Fruit fly (Drosophila melanogaster): ENCODE results near the gene CG33771.

The CG33771 gene

DNA sequence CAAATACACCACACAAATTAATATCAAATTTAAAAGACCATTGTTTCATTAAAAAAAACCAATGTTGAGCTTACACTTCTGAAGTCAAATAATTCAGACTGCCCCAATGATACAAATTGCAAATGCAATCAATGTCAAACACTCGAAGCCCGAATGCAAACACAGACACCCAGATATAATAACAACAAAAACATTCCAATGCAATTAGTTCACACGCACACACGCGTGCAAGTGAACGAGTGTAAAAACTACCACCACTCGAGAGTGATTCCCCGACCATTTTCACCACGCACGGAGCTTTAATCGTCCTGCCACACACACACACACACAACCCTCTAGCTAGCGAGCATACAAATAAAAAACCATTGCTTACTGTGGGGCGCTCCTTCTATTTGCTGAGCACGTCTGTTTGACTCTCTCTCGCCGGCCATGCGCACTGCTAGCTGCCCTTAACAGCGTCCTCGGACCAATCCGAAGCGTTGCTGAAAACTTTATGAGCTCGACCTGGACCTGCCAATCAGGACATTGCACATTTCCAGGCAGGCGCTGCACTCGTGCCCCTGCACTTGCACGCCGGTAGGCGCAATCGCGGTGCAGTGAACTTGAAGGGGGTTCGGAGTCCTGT is 6.8 kb upstream of the CG33771 start (continued):
- TF ChIP-seq Lhr (GFP tag; optimal IDR thresholded peaks at IDR 0.05) (no peak), sim (GFP tag; IDR thresholded peaks at IDR 0.05) (no peak), knrl (GFP tag; IDR thresholded peaks at IDR 0.05; ENCODE audit: partially characterized antibody) (no peak), Bteb2 (GFP tag; optimal IDR thresholded peaks at IDR 0.05) (no peak), tll (GFP tag; optimal IDR thresholded peaks at IDR 0.05) (peak in 1 of 2 experiments; percentile 41), Mes4 (GFP tag; optimal IDR thresholded peaks at IDR 0.05) (no peak), CG9609 (GFP tag; optimal IDR thresholded peaks at IDR 0.05) (no peak)

- no peak for TF ChIP-seq CG18619 (GFP tag; optimal IDR thresholded peaks at IDR 0.05)
Measured at dm6 chr3L:22645327-22645726, 3.9 kb upstream of the CG33771 start, which contains the start of gene CG33766. TSS of gene CG33766 (plus strand) at chr3L:22645627.

- TF ChIP-seq tna (GFP tag; IDR thresholded peaks at IDR 0.05; ENCODE audit: partially characterized antibody) (no peak), unc-4 (GFP tag; IDR thresholded peaks at IDR 0.05; ENCODE audit: partially characterized antibody) (no peak), pzg (GFP tag; optimal IDR thresholded peaks at IDR 0.05) (no peak), slou (GFP tag; optimal IDR thresholded peaks at IDR 0.05) (no peak), gcm2 (GFP tag; optimal IDR thresholded peaks at IDR 0.05) (no peak), CG16779 (GFP tag; IDR thresholded peaks at IDR 0.05) (no peak), exex (tag; optimal IDR thresholded peaks at IDR 0.05) (no peak), sima (GFP tag; optimal IDR thresholded peaks at IDR 0.05) (no peak), CG9437 (GFP tag; optimal IDR thresholded peaks at IDR 0.05) (no peak), Dll (GFP tag; IDR thresholded peaks at IDR 0.05; ENCODE audit: partially characterized antibody) (no peak), salm (tag; optimal IDR thresholded peaks at IDR 0.05) (no peak), CG10321 (GFP tag; IDR thresholded peaks at IDR 0.05) (no peak), sens (GFP tag) (no peak)
Measured at dm6 chr3L:22646007-22646406, 3.2 kb upstream of the CG33771 start, which contains the start of gene CG33767. TSS of gene CG33767 (plus strand) at chr3L:22646307.

DNA sequence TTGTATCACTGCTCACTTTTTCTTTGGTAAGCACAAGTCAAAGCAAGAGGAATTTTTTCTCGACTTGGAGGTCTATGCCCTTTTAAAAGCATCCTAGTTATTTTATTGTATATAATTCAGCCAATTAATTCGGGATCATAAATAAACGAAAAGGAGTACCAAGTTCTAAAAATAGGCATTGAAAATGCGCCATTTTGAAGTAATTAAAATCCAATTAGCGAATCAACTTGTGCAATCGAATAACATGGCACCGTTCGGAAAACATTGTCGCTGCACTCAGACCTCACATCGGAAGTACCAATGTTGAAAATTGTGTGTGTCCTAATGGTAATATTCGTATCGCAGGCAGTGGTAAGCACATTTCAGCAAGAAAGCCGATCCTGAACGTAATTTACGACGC is 2.3 kb upstream of the CG33771 start, which contains the start of gene CG33768:
Gene CG33768 (plus strand): TSS at position 301 of the 400 bp plus-strand sequence.
- TF ChIP-seq CG7357 (GFP tag; IDR thresholded peaks at IDR 0.05) = no peak
- no peak for TF ChIP-seq CG16813 (GFP tag; IDR thresholded peaks at IDR 0.05; ENCODE audit: partially characterized antibody)
- TF ChIP-seq unc-4 (GFP tag; IDR thresholded peaks at IDR 0.05; ENCODE audit: partially characterized antibody) = no peak
- TF ChIP-seq CG3065 (GFP tag; optimal IDR thresholded peaks at IDR 0.05) = no peak
- no peak for TF ChIP-seq jing (GFP tag; optimal IDR thresholded peaks at IDR 0.05)
- no peak for TF ChIP-seq Six4 (GFP tag; optimal IDR thresholded peaks at IDR 0.05)
- no peak for TF ChIP-seq trh (GFP tag; optimal IDR thresholded peaks at IDR 0.05)

- TF ChIP-seq CG8281 (tag; optimal IDR thresholded peaks at IDR 0.05) (no peak), Mad (GFP tag; optimal IDR thresholded peaks at IDR 0.05) (no peak), CG32532 (GFP tag; IDR thresholded peaks at IDR 0.05) (no peak), her (GFP tag; optimal IDR thresholded peaks at IDR 0.05) (no peak), br (optimal IDR thresholded peaks at IDR 0.05) (no peak), CG9727 (GFP tag; optimal IDR thresholded peaks at IDR 0.05) (no peak), eve (GFP tag; optimal IDR thresholded peaks at IDR 0.05) (no peak), CG5245 (GFP tag; optimal IDR thresholded peaks at IDR 0.05) (no peak), CG3065 (GFP tag; optimal IDR thresholded peaks at IDR 0.05) (no peak), CG10979 (tag; optimal IDR thresholded peaks at IDR 0.05) (no peak), CG18262 (tag; optimal IDR thresholded peaks at IDR 0.05) (no peak), D19B (GFP tag; optimal IDR thresholded peaks at IDR 0.05) (no peak), CG2202 (tag; optimal IDR thresholded peaks at IDR 0.05) (no peak), cato (GFP tag; optimal IDR thresholded peaks at IDR 0.05; ENCODE audit: borderline replicate concordance) (no peak), CG3407 (GFP tag; optimal IDR thresholded peaks at IDR 0.05) (no peak), CG6813 (GFP tag; optimal IDR thresholded peaks at IDR 0.05) (no peak)
Measured at dm6 chr3L:22647627-22648026, 1.6 kb upstream of the CG33771 start, which contains the start of gene CG33769. TSS of gene CG33769 (plus strand) at chr3L:22647927.
